Worm (Caenorhabditis elegans) whole organism, L2 larva: Measurements from ENCODE around the gene apn-1.

ENCODE experiments used
- F13H6.1 ChIP-seq: sonication (generic microtip); optimal IDR thresholded peaks from 2 replicates; lab custom pipeline; 2016; ENCODE audit warnings: missing genetic modification characterization, missing compliant biosample characterization
- Y55F3AM.14 ChIP-seq: fragments of 200-800 bp; sonication (Bioruptor generic); optimal IDR thresholded peaks from 2 replicates; lab custom pipeline; 2018; ENCODE audit warnings: mild to moderate bottlenecking, missing genetic modification characterization, missing compliant biosample characterization
- ZK546.5 ChIP-seq: sonication (generic microtip); optimal IDR thresholded peaks from 2 replicates; lab custom pipeline; 2017; ENCODE audit warnings: missing biosample characterization, missing genetic modification characterization
- alr-1 ChIP-seq: fragments of 150-350 bp; optimal IDR thresholded peaks from 2 replicates; lab custom pipeline; 2014; ENCODE audit warnings: missing biosample characterization, missing genetic modification characterization
- aly-2 ChIP-seq: fragments of 150-350 bp; optimal IDR thresholded peaks from 2 replicates; lab custom pipeline; 2014; ENCODE audit warnings: missing biosample characterization, missing genetic modification characterization
- ama-1 ChIP-seq: fragments of 150-350 bp; optimal IDR thresholded peaks from 2 replicates; lab custom pipeline; 2018; ENCODE audit warnings: inconsistent platforms
- blmp-1 ChIP-seq: sonication (generic microtip); optimal IDR thresholded peaks from 2 replicates; lab custom pipeline; 2017; ENCODE audit warnings: missing genetic modification characterization, mild to moderate bottlenecking, missing compliant biosample characterization, antibody characterized with exemption, moderate library complexity; ENCODE audit not compliant: insufficient read depth
- ceh-16 ChIP-seq: fragments of 150-350 bp; optimal IDR thresholded peaks from 2 replicates; lab custom pipeline; 2014; ENCODE audit warnings: missing biosample characterization, missing genetic modification characterization
- ceh-82 ChIP-seq: fragments of 150-350 bp; optimal IDR thresholded peaks from 2 replicates; lab custom pipeline; 2014; ENCODE audit warnings: missing biosample characterization, missing genetic modification characterization
- crh-2 ChIP-seq: sonication (generic microtip); optimal IDR thresholded peaks from 2 replicates; lab custom pipeline; 2017; ENCODE audit warnings: missing biosample characterization, missing genetic modification characterization
- dmd-4 ChIP-seq: sonication (generic microtip); optimal IDR thresholded peaks from 2 replicates; lab custom pipeline; 2017; ENCODE audit warnings: missing biosample characterization, missing genetic modification characterization
- egl-27 ChIP-seq: sonication (generic microtip); optimal IDR thresholded peaks from 3 replicates; lab custom pipeline; 2017; ENCODE audit warnings: missing biosample characterization, missing genetic modification reagents, missing genetic modification characterization
- elt-3 ChIP-seq: sonication (generic microtip); optimal IDR thresholded peaks from 2 replicates; lab custom pipeline; 2017; ENCODE audit warnings: missing biosample characterization, missing genetic modification characterization
- fos-1 ChIP-seq: fragments of 150-350 bp; optimal IDR thresholded peaks from 2 replicates; lab custom pipeline; 2014; ENCODE audit warnings: missing biosample characterization, missing genetic modification characterization
- gmeb-1 ChIP-seq: fragments of 150-350 bp; optimal IDR thresholded peaks from 2 replicates; lab custom pipeline; 2014; ENCODE audit warnings: missing biosample characterization, missing genetic modification characterization
- lin-13 ChIP-seq: fragments of 150-350 bp; optimal IDR thresholded peaks from 2 replicates; lab custom pipeline; 2014; ENCODE audit warnings: missing biosample characterization, missing genetic modification reagents, missing genetic modification characterization
- lsy-2 ChIP-seq, 2 experiments: fragments of 150-350 bp in 1 of 2; sonication (generic microtip) in 1 of 2; optimal IDR thresholded peaks; 2 replicates each; lab custom pipeline; 2014 to 2017; ENCODE audit warnings: missing biosample characterization in 2 of 2, missing genetic modification characterization in 2 of 2
- mab-5 ChIP-seq: fragments of 150-350 bp; optimal IDR thresholded peaks from 2 replicates; lab custom pipeline; 2014; ENCODE audit warnings: missing biosample characterization, missing genetic modification characterization
- mbf-1 ChIP-seq: sonication (generic microtip); optimal IDR thresholded peaks from 2 replicates; lab custom pipeline; 2017; ENCODE audit warnings: missing biosample characterization, missing genetic modification characterization
- mdl-1 ChIP-seq, 2 experiments: fragments of 150-350 bp in 1 of 2; sonication (generic microtip) in 1 of 2; optimal IDR thresholded peaks; 2 replicates each; lab custom pipeline; 2017; ENCODE audit warnings: missing biosample characterization in 2 of 2, missing genetic modification characterization in 2 of 2
- nhr-11 ChIP-seq: fragments of 150-350 bp; optimal IDR thresholded peaks from 2 replicates; lab custom pipeline; 2014; ENCODE audit warnings: missing biosample characterization, missing genetic modification characterization
- nhr-12 ChIP-seq: fragments of 150-350 bp; optimal IDR thresholded peaks from 2 replicates; lab custom pipeline; 2014; ENCODE audit warnings: missing biosample characterization, missing genetic modification characterization
- nhr-129 ChIP-seq: fragments of 150-350 bp; optimal IDR thresholded peaks from 2 replicates; lab custom pipeline; 2014; ENCODE audit warnings: missing biosample characterization, missing genetic modification characterization
- nhr-23 ChIP-seq: fragments of 150-350 bp; optimal IDR thresholded peaks from 2 replicates; lab custom pipeline; 2014; ENCODE audit warnings: missing biosample characterization, missing genetic modification reagents, missing genetic modification characterization
- nhr-6 ChIP-seq: fragments of 150-350 bp; optimal IDR thresholded peaks from 2 replicates; lab custom pipeline; 2014; ENCODE audit warnings: missing biosample characterization, missing genetic modification characterization
- sem-4 ChIP-seq: fragments of 150-350 bp; optimal IDR thresholded peaks from 2 replicates; lab custom pipeline; 2014; ENCODE audit warnings: missing biosample characterization, missing genetic modification reagents, missing genetic modification characterization
- skn-1 ChIP-seq: sonication (generic microtip); optimal IDR thresholded peaks from 2 replicates; lab custom pipeline; 2017; ENCODE audit warnings: missing biosample characterization, missing genetic modification characterization
- sma-3 ChIP-seq: sonication (generic microtip); optimal IDR thresholded peaks from 2 replicates; lab custom pipeline; 2016; ENCODE audit warnings: missing genetic modification reagents, missing genetic modification characterization, missing compliant biosample characterization
- snpc-4 ChIP-seq: fragments of 150-350 bp; optimal IDR thresholded peaks from 2 replicates; lab custom pipeline; 2014; ENCODE audit warnings: missing biosample characterization, missing genetic modification characterization
- unc-39 ChIP-seq: fragments of 150-350 bp; optimal IDR thresholded peaks from 2 replicates; lab custom pipeline; 2014; ENCODE audit warnings: missing biosample characterization, missing genetic modification characterization
- zag-1 ChIP-seq: fragments of 150-350 bp; optimal IDR thresholded peaks from 2 replicates; lab custom pipeline; 2014; ENCODE audit warnings: missing biosample characterization, missing genetic modification characterization
- ztf-1 ChIP-seq: fragments of 200-800 bp; sonication (Bioruptor generic); conservative IDR thresholded peaks from 2 replicates; pipeline ENCODE4 v1.3.6; 2022; ENCODE audit warnings: missing genetic modification characterization, missing compliant biosample characterization
- ztf-11 ChIP-seq: sonication (generic microtip); optimal IDR thresholded peaks from 2 replicates; lab custom pipeline; 2017; ENCODE audit warnings: missing biosample characterization, missing genetic modification characterization
- ztf-4 ChIP-seq: fragments of 150-350 bp; optimal IDR thresholded peaks from 2 replicates; lab custom pipeline; 2014; ENCODE audit warnings: missing biosample characterization, missing genetic modification characterization

apn-1 gene

ce11 chrII:8042289-8042688 lies 5.1 kb upstream of the apn-1 start, which contains the start of gene T05H10.1:
TSS of gene T05H10.1 (plus strand) at chrII:8042589.
- TF ChIP-seq nhr-6 (tag; lab: Kevin White, UChicago): no peak
- TF ChIP-seq unc-39 (tag; lab: Kevin White, UChicago): no peak
- no peak for TF ChIP-seq fos-1 (tag; lab: Kevin White, UChicago)
- no peak for TF ChIP-seq dmd-4 (tag; lab: Kevin White, UChicago)

ce11 chrII:8050477-8050876 lies 3.1 kb downstream of the apn-1 start, which contains the start of gene mtre-1:
TSS of gene mtre-1 (minus strand) at chrII:8050577.
- no peak for TF ChIP-seq lsy-2 (tag; optimal IDR thresholded peaks at IDR 0.05; lab: Kevin White, UChicago)
- no peak for TF ChIP-seq aly-2
- no peak for TF ChIP-seq crh-2 (tag; lab: Kevin White, UChicago)
- no peak for TF ChIP-seq ztf-11 (tag; lab: Kevin White, UChicago)
- TF ChIP-seq egl-27 (tag; lab: Kevin White, UChicago): no peak
- no peak for TF ChIP-seq Y55F3AM.14

ce11 chrII:8051330-8051729 lies 4.0 kb downstream of the apn-1 start:
- TF ChIP-seq lin-13 (GFP tag; lab: Kevin White, UChicago) (no peak), snpc-4 (no peak), ZK546.5 (tag; lab: Kevin White, UChicago) (no peak), nhr-11 (tag; lab: Kevin White, UChicago) (no peak), nhr-23 (tag; lab: Kevin White, UChicago) (no peak), Y55F3AM.14 (no peak), gmeb-1 (no peak), ztf-4 (tag; lab: Kevin White, UChicago) (no peak), ztf-1 (GFP tag; lab: Robert Waterston, UW) (no peak), nhr-129 (tag; lab: Kevin White, UChicago) (no peak), nhr-6 (tag; lab: Kevin White, UChicago) (no peak)

- no peak for TF ChIP-seq blmp-1 (tag; lab: Kevin White, UChicago)
Observed at ce11 chrII:8052172-8052571, 4.8 kb downstream of the apn-1 start.

ce11 chrII:8052850-8053249 lies 5.5 kb downstream of the apn-1 start, which contains the start of gene T05H10.4:
TSS of gene T05H10.4 (plus strand) at chrII:8053150.
- TF ChIP-seq zag-1 (tag; lab: Kevin White, UChicago) (no peak), ztf-1 (GFP tag; lab: Robert Waterston, UW) (no peak), ama-1 (lab: Kevin White, UChicago) (no peak), mbf-1 (no peak), skn-1 (tag; lab: Kevin White, UChicago) (no peak), ceh-82 (no peak), snpc-4 (no peak), crh-2 (tag; lab: Kevin White, UChicago) (no peak), ztf-11 (tag; lab: Kevin White, UChicago) (no peak), elt-3 (tag; lab: Kevin White, UChicago) (no peak), blmp-1 (tag; lab: Kevin White, UChicago) (no peak), aly-2 (no peak), F13H6.1 (tag; lab: Kevin White, UChicago) (no peak), mdl-1 (tag; optimal IDR thresholded peaks at IDR 0.05; lab: Kevin White, UChicago) (no peak), ceh-16 (tag; lab: Kevin White, UChicago) (no peak), ztf-4 (tag; lab: Kevin White, UChicago) (no peak), nhr-23 (tag; lab: Kevin White, UChicago) (no peak)

- TF ChIP-seq blmp-1 (tag; lab: Kevin White, UChicago) (no peak), ztf-1 (GFP tag; lab: Robert Waterston, UW) (no peak), lsy-2 (tag; optimal IDR thresholded peaks at IDR 0.05; lab: Kevin White, UChicago) (no peak), nhr-12 (no peak)
- TF ChIP-seq, all 48 proteins: peak for 0
Observed at ce11 chrII:8057911-8058310, 10.5 kb downstream of the apn-1 start.

- no peak for TF ChIP-seq aly-2
- no peak for TF ChIP-seq zag-1 (tag; lab: Kevin White, UChicago)
- TF ChIP-seq mab-5: no peak
- TF ChIP-seq ZK546.5 (tag; lab: Kevin White, UChicago): no peak
- no peak for TF ChIP-seq alr-1
- no peak for TF ChIP-seq fos-1 (tag; lab: Kevin White, UChicago)
- TF ChIP-seq lsy-2 (tag; optimal IDR thresholded peaks at IDR 0.05; lab: Kevin White, UChicago): no peak
- no peak for TF ChIP-seq F13H6.1 (tag; lab: Kevin White, UChicago)
- no peak for TF ChIP-seq sma-3 (GFP tag; lab: Kevin White, UChicago)
- TF ChIP-seq sem-4 (tag; lab: Kevin White, UChicago): no peak
- TF ChIP-seq blmp-1 (tag; lab: Kevin White, UChicago): no peak
- TF ChIP-seq crh-2 (tag; lab: Kevin White, UChicago): no peak
- no peak for TF ChIP-seq nhr-11 (tag; lab: Kevin White, UChicago)
- no peak for TF ChIP-seq gmeb-1
Observed at ce11 chrII:8058769-8059168, 11.4 kb downstream of the apn-1 start, which contains the start of gene T05H10.8. TSS of gene T05H10.8 (plus strand) at chrII:8059069.
